Worm (Caenorhabditis elegans) whole organism, early embryonic: ENCODE measurements around the gene cpna-2.

Experiments used
- B0310.2 ChIP-seq: sonication (generic microtip); optimal IDR thresholded peaks from 2 replicates; lab custom pipeline; 2016; ENCODE audit warnings: mild to moderate bottlenecking, missing genetic modification characterization, missing compliant biosample characterization
- F13C5.2 ChIP-seq: sonication (generic microtip); optimal IDR thresholded peaks from 2 replicates; lab custom pipeline; 2017; ENCODE audit warnings: mild to moderate bottlenecking, missing genetic modification characterization, inconsistent platforms, missing compliant biosample characterization
- ama-1 ChIP-seq: fragments of 150-350 bp; optimal IDR thresholded peaks from 2 replicates; lab custom pipeline; 2014
- ceh-36 ChIP-seq: sonication (generic microtip); optimal IDR thresholded peaks from 2 replicates; lab custom pipeline; 2016; ENCODE audit warnings: missing genetic modification characterization, inconsistent platforms, missing compliant biosample characterization
- flt-1 ChIP-seq: fragments of 200-800 bp; sonication (Bioruptor generic); IDR thresholded peaks from 2 replicates; pipeline ENCODE4 v1.3.6; 2022; ENCODE audit warnings: missing genetic modification characterization, missing compliant biosample characterization
- hmbx-1 ChIP-seq: sonication (generic microtip); optimal IDR thresholded peaks from 2 replicates; lab custom pipeline; 2016; ENCODE audit warnings: mild to moderate bottlenecking, missing genetic modification characterization, missing compliant biosample characterization
- hmg-4 ChIP-seq: fragments of 200-800 bp; sonication (Bioruptor generic); optimal IDR thresholded peaks from 2 replicates; lab custom pipeline; 2018; ENCODE audit warnings: mild to moderate bottlenecking, missing genetic modification characterization, missing compliant biosample characterization
- sea-1 ChIP-seq: fragments of 200-800 bp; sonication (Bioruptor generic); conservative IDR thresholded peaks from 2 replicates; pipeline ENCODE4 v1.3.6; 2022; ENCODE audit warnings: missing genetic modification characterization, missing compliant biosample characterization
- tbx-11 ChIP-seq: fragments of 200-800 bp; sonication (Bioruptor generic); IDR thresholded peaks from 2 replicates; pipeline ENCODE4 v1.3.6; 2022; ENCODE audit warnings: missing genetic modification characterization, missing compliant biosample characterization
- tbx-37 ChIP-seq: fragments of 200-800 bp; sonication (Bioruptor generic); conservative IDR thresholded peaks from 2 replicates; pipeline ENCODE4 v1.3.6; 2022; ENCODE audit warnings: missing genetic modification reagents, missing genetic modification characterization, missing compliant biosample characterization
- tra-4 ChIP-seq: sonication (generic microtip); optimal IDR thresholded peaks from 2 replicates; lab custom pipeline; 2017; ENCODE audit warnings: missing genetic modification characterization, missing compliant biosample characterization

- TF ChIP-seq ama-1 (lab: Kevin White, UChicago) (no peak), flt-1 (GFP tag; lab: Robert Waterston, UW) (no peak), F13C5.2 (no peak), sea-1 (GFP tag; lab: Robert Waterston, UW) (no peak), hmbx-1 (tag; lab: Kevin White, UChicago) (no peak), tbx-37 (GFP tag; lab: Robert Waterston, UW) (no peak), B0310.2 (tag; lab: Kevin White, UChicago) (no peak), tra-4 (tag; lab: Kevin White, UChicago) (no peak), tbx-11 (GFP tag; lab: Robert Waterston, UW) (no peak), ceh-36 (tag; lab: Kevin White, UChicago) (no peak), hmg-4 (GFP tag; lab: Kevin White, UChicago) (no peak)
These were observed 15.4 kb upstream of the cpna-2 start, which contains the start of gene sre-1 for ce11 chrII:7709301-7709754.
